Fruit fly (Drosophila melanogaster): ENCODE results near the gene boi.

Gene boi

DNA sequence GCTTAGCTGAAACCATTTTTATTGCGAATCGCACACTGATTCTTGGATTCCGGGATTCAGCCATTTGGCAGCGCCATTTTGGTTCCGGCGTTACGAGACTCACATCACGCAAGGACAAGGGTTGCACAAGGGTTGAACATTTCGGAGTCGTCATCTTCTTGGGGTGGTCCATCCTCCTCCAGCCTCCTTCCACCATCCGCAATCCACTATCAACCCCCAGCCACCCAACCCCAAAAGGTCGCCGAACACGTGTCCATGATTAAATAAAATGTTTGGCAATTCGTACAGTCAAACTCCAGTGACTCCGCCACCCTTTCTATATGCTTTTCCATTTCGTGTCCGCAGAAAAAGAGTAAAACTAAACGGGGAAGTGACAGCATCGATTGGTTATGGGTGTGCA is 29.6 kb downstream of the boi start:
- no peak for TF ChIP-seq CG7786 (GFP tag; optimal IDR thresholded peaks at IDR 0.05)
- peak; percentile 74; the same call in 1 of the 2 replicates for TF ChIP-seq seq (GFP tag; IDR thresholded peaks at IDR 0.05)
- TF ChIP-seq Nf-YC (tag; optimal IDR thresholded peaks at IDR 0.05), result peak; percentile 81
- peak; percentile 74 for TF ChIP-seq Nf-YB (GFP tag; optimal IDR thresholded peaks at IDR 0.05)
- no peak for TF ChIP-seq prd (optimal IDR thresholded peaks at IDR 0.05)
- no peak for TF ChIP-seq prd (GFP tag; IDR thresholded peaks at IDR 0.05)
- TF ChIP-seq Hey (tag; optimal IDR thresholded peaks at IDR 0.05), result peak; percentile 15
- TF ChIP-seq CG5953 (GFP tag; IDR thresholded peaks at IDR 0.05), result no peak

DNA sequence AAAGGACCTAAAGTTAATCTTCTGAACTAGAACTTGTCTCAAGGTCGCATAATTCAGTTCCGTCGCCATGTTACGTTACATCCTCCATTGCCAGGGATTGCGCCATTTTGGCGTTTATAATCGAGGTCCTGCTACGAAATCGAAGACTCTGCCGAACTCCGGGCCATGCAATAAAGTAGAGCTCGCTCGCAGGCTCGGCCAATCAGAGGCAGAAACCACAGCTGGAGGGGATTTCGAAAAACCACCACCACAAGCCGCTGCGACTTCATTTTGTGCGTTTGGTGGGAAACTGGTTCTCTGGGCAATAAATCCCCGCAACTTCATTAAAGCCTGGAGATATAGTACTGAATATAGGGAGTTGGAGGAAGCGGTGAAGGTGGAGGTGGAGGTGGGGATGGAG is 34.9 kb downstream of the boi start:
- TF ChIP-seq al (GFP tag; IDR thresholded peaks at IDR 0.05) (no peak), Dbx (GFP tag; IDR thresholded peaks at IDR 0.05) (no peak), CG15479 (GFP tag; optimal IDR thresholded peaks at IDR 0.05) (no peak), corto (GFP tag; optimal IDR thresholded peaks at IDR 0.05) (no peak), CG34224 (GFP tag; IDR thresholded peaks at IDR 0.05; ENCODE audit: partially characterized antibody) (no peak), ci (GFP tag; IDR thresholded peaks at IDR 0.05) (no peak), cad (GFP tag; optimal IDR thresholded peaks at IDR 0.05) (peak; percentile 43), slbo (GFP tag; IDR thresholded peaks at IDR 0.05) (no peak), sima (GFP tag; optimal IDR thresholded peaks at IDR 0.05) (no peak), salm (tag; optimal IDR thresholded peaks at IDR 0.05) (no peak), vvl (GFP tag; IDR thresholded peaks at IDR 0.05) (no peak), sd (tag; optimal IDR thresholded peaks at IDR 0.05) (no peak), CG8388 (GFP tag; optimal IDR thresholded peaks at IDR 0.05) (no peak), crp (GFP tag; optimal IDR thresholded peaks at IDR 0.05) (no peak), CG12942 (GFP tag; optimal IDR thresholded peaks at IDR 0.05) (no peak), Nf-YB (GFP tag; optimal IDR thresholded peaks at IDR 0.05) (peak; percentile 95), phol (tag; optimal IDR thresholded peaks at IDR 0.05) (peak; percentile 16), Nf-YC (tag; optimal IDR thresholded peaks at IDR 0.05) (peak; percentile 89), Trl (optimal IDR thresholded peaks at IDR 0.05) (no peak), Trl (GFP tag; optimal IDR thresholded peaks at IDR 0.05) (no peak), Gug (GFP tag; IDR thresholded peaks at IDR 0.05) (no peak), Deaf1 (tag; optimal IDR thresholded peaks at IDR 0.05) (peak; percentile 8), CG1024 (GFP tag; IDR thresholded peaks at IDR 0.05) (no peak), sna (GFP tag; IDR thresholded peaks at IDR 0.05; ENCODE audit: partially characterized antibody) (no peak), Eip74EF (GFP tag; optimal IDR thresholded peaks at IDR 0.05) (no peak), eve (GFP tag; optimal IDR thresholded peaks at IDR 0.05) (no peak), Ravus (GFP tag; IDR thresholded peaks at IDR 0.05) (no peak), Taf1 (GFP tag; IDR thresholded peaks at IDR 0.05) (no peak), Hey (tag; optimal IDR thresholded peaks at IDR 0.05) (no peak), Neu2 (GFP tag; optimal IDR thresholded peaks at IDR 0.05; ENCODE audit: borderline replicate concordance) (no peak), usp (GFP tag; optimal IDR thresholded peaks at IDR 0.05) (no peak), Meics (GFP tag; optimal IDR thresholded peaks at IDR 0.05) (no peak), Dip2 (GFP tag; IDR thresholded peaks at IDR 0.05) (no peak), odd (GFP tag; optimal IDR thresholded peaks at IDR 0.05) (no peak)

DNA sequence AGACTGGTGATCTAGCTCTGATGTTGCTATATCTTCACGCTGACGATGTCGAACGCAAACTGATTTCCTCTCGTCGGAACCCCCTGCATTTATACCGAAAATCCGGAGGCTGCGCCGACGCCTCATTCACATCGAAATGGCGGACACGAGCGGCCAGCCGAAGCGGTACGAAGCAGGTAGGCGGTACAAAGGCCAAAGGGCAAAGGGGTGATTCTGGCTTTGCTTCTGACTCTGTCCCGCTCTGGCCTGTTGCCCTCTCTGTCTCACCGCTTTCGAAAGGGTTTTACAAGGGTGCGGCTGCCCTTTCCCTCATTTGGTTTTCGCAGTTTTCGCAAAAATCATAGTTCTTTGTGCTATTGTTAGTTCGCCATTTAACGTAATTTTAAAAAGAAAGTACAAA is 40.9 kb downstream of the boi start, which contains the start of gene gt:
Gene gt (minus strand): TSS at position 65 of the 400 bp plus-strand sequence.
- peak; percentile 30 for TF ChIP-seq CG15479 (GFP tag; optimal IDR thresholded peaks at IDR 0.05)
- TF ChIP-seq knrl (GFP tag; IDR thresholded peaks at IDR 0.05; ENCODE audit: partially characterized antibody), result no peak
- peak; percentile 98 for TF ChIP-seq Kr (GFP tag; optimal IDR thresholded peaks at IDR 0.05)
- no peak for TF ChIP-seq CG3995 (GFP tag; optimal IDR thresholded peaks at IDR 0.05)
- TF ChIP-seq ewg (GFP tag; optimal IDR thresholded peaks at IDR 0.05), result peak; percentile 51
- TF ChIP-seq tll (GFP tag; optimal IDR thresholded peaks at IDR 0.05), result peak in 1 of 2 experiments; percentile 95
- peak; percentile 82 for TF ChIP-seq Nf-YB (GFP tag; optimal IDR thresholded peaks at IDR 0.05)
- TF ChIP-seq phol (tag; optimal IDR thresholded peaks at IDR 0.05), result peak; percentile 26
- peak; percentile 48 for TF ChIP-seq cad (GFP tag; optimal IDR thresholded peaks at IDR 0.05)
- TF ChIP-seq Deaf1 (tag; optimal IDR thresholded peaks at IDR 0.05), result peak; percentile 94
- peak; percentile 76 for TF ChIP-seq CG1832 (GFP tag; optimal IDR thresholded peaks at IDR 0.05)
- no peak for TF ChIP-seq TFAM (GFP tag; optimal IDR thresholded peaks at IDR 0.05)
- no peak for TF ChIP-seq pum (GFP tag; optimal IDR thresholded peaks at IDR 0.05)
- peak; percentile 79 for TF ChIP-seq seq (GFP tag; IDR thresholded peaks at IDR 0.05)
- no peak for TF ChIP-seq fu2 (GFP tag; optimal IDR thresholded peaks at IDR 0.05)
- TF ChIP-seq Nf-YC (tag; optimal IDR thresholded peaks at IDR 0.05), result peak; percentile 86
- no peak for TF ChIP-seq emc (GFP tag; optimal IDR thresholded peaks at IDR 0.05)
- TF ChIP-seq CG34376 (GFP tag; optimal IDR thresholded peaks at IDR 0.05), result no peak

Measured in whole organism, embryonic.